Fruit fly (Drosophila melanogaster): Measurements from ENCODE around the gene CG4502.

Gene CG4502

DNA sequence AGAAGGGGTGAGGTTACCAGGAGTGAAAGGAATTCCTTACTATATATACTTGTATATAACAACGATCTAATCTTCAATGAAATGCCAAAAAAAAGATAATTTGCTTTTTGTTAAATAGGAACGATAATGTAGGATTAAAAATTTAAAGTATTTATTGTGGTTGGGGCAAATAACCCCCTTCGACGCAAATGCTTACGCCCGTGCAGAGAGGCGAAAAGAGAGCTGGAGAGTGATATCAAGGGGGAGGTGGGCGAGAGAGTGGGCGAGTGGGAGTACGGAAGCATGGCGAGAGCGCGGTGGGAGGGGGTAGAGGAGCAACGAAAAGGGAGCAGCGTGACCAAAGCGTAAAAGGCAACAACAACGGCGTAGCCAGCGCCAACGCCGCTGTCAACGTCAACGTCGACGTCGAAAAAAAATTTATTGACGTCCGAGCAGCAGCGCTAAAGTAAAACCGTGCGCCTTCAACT, 15.5 kb downstream of the CG4502 start (continued):
- peak; percentile 98 for TF ChIP-seq B-H2 (GFP tag; optimal IDR thresholded peaks at IDR 0.05)
- TF ChIP-seq bsh (GFP tag; optimal IDR thresholded peaks at IDR 0.05), result peak; percentile 99
- peak; percentile 96 for TF ChIP-seq CG4820 (GFP tag; optimal IDR thresholded peaks at IDR 0.05)
- TF ChIP-seq ssp (GFP tag; IDR thresholded peaks at IDR 0.05), result peak; percentile 93
- peak; percentile 97 for TF ChIP-seq CG3726 (GFP tag; IDR thresholded peaks at IDR 0.05)
- TF ChIP-seq CG2120 (GFP tag; optimal IDR thresholded peaks at IDR 0.05), result peak; percentile 99
- TF ChIP-seq cad (GFP tag; optimal IDR thresholded peaks at IDR 0.05), result no peak
- TF ChIP-seq CG7745 (tag; optimal IDR thresholded peaks at IDR 0.05), result no peak
- peak; percentile 99 for TF ChIP-seq Xrp1 (GFP tag; IDR thresholded peaks at IDR 0.05)
- peak; percentile 86 for TF ChIP-seq CG10959 (GFP tag; IDR thresholded peaks at IDR 0.05)
- peak; percentile 98 for TF ChIP-seq caup (GFP tag; optimal IDR thresholded peaks at IDR 0.05; ENCODE audit: severe bottlenecking)
- peak; percentile 69 for TF ChIP-seq CG3995 (GFP tag; optimal IDR thresholded peaks at IDR 0.05)
- TF ChIP-seq MESR4 (GFP tag; optimal IDR thresholded peaks at IDR 0.05), result peak; percentile 67
- TF ChIP-seq CG34224 (GFP tag; IDR thresholded peaks at IDR 0.05; ENCODE audit: partially characterized antibody), result no peak
- TF ChIP-seq CG3163 (GFP tag; optimal IDR thresholded peaks at IDR 0.05), result peak; percentile 77
- TF ChIP-seq Meics (GFP tag; optimal IDR thresholded peaks at IDR 0.05), result peak; percentile 97
- peak; percentile 98 for TF ChIP-seq CG11723 (GFP tag; optimal IDR thresholded peaks at IDR 0.05)
- peak; percentile 91 for TF ChIP-seq Doc2 (GFP tag; IDR thresholded peaks at IDR 0.05)
- peak; percentile 88 for TF ChIP-seq Jarid2 (GFP tag; optimal IDR thresholded peaks at IDR 0.05)
- TF ChIP-seq CG1233 (GFP tag; optimal IDR thresholded peaks at IDR 0.05), result peak; percentile 97
- peak; percentile 98 for TF ChIP-seq CG10979 (tag; optimal IDR thresholded peaks at IDR 0.05)
- TF ChIP-seq CG34422 (GFP tag; IDR thresholded peaks at IDR 0.05), result peak; percentile 98
- peak; percentile 100 for TF ChIP-seq Drgx (GFP tag; IDR thresholded peaks at IDR 0.05)
- TF ChIP-seq CG15011 (GFP tag; optimal IDR thresholded peaks at IDR 0.05), result peak; percentile 96
- TF ChIP-seq CG4854 (GFP tag; optimal IDR thresholded peaks at IDR 0.05), result peak; percentile 94
- no peak for TF ChIP-seq Doc3 (GFP tag; IDR thresholded peaks at IDR 0.05; ENCODE audit: partially characterized antibody)
- no peak; the same call in 1 of the 2 replicates for TF ChIP-seq Scr (GFP tag; IDR thresholded peaks at IDR 0.05; ENCODE audit: partially characterized antibody)
- TF ChIP-seq Adf1 (GFP tag; IDR thresholded peaks at IDR 0.05), result peak; percentile 100
- peak; percentile 91 for TF ChIP-seq CG10431 (GFP tag; optimal IDR thresholded peaks at IDR 0.05)
- peak; percentile 98 for TF ChIP-seq gcm (GFP tag; optimal IDR thresholded peaks at IDR 0.05)
- no peak for TF ChIP-seq CG8478 (optimal IDR thresholded peaks at IDR 0.05)
- peak; percentile 97 for TF ChIP-seq Asciz (GFP tag; optimal IDR thresholded peaks at IDR 0.05)
- peak; percentile 94 for TF ChIP-seq tup (GFP tag; optimal IDR thresholded peaks at IDR 0.05)
- peak; percentile 93 for TF ChIP-seq CG3065 (GFP tag; optimal IDR thresholded peaks at IDR 0.05)
- no peak for TF ChIP-seq zen2 (GFP tag; IDR thresholded peaks at IDR 0.05; ENCODE audit: partially characterized antibody)
- TF ChIP-seq hth (optimal IDR thresholded peaks at IDR 0.05), result no peak
- no peak for TF ChIP-seq CG14860 (GFP tag; IDR thresholded peaks at IDR 0.05; ENCODE audit: partially characterized antibody)
- TF ChIP-seq Spps (tag; optimal IDR thresholded peaks at IDR 0.05), result peak; percentile 91
- peak in 1 of 3 experiments; percentile 88 for TF ChIP-seq Stat92E (GFP tag; optimal IDR thresholded peaks at IDR 0.05)
- TF ChIP-seq Hr78 (GFP tag; optimal IDR thresholded peaks at IDR 0.05), result peak in 1 of 2 experiments; percentile 96
- peak; percentile 98 for TF ChIP-seq ken (GFP tag; IDR thresholded peaks at IDR 0.05)
- TF ChIP-seq Fer3 (tag; optimal IDR thresholded peaks at IDR 0.05), result peak; percentile 97
- peak; percentile 97 for TF ChIP-seq CG12155 (GFP tag; optimal IDR thresholded peaks at IDR 0.05)
- peak; percentile 99 for TF ChIP-seq CG7556 (GFP tag; optimal IDR thresholded peaks at IDR 0.05)
- peak; percentile 99 for TF ChIP-seq tgo (GFP tag; IDR thresholded peaks at IDR 0.05)
- peak; percentile 99 for TF ChIP-seq crol (GFP tag; IDR thresholded peaks at IDR 0.05)
- TF ChIP-seq eyg (GFP tag; optimal IDR thresholded peaks at IDR 0.05), result peak; percentile 94
- peak; percentile 98 for TF ChIP-seq croc (GFP tag; conservative IDR thresholded peaks at IDR 0.05)
- no peak for TF ChIP-seq D (optimal IDR thresholded peaks at IDR 0.05)
- peak; percentile 98 for TF ChIP-seq D (GFP tag; optimal IDR thresholded peaks at IDR 0.05)
